Worm (Caenorhabditis elegans) whole organism, L2 larva: Measurements from ENCODE around the gene srj-37.

Experiments used
- ama-1 ChIP-seq: fragments of 150-350 bp; optimal IDR thresholded peaks from 2 replicates; lab custom pipeline; 2018; ENCODE audit warnings: inconsistent platforms
- egl-27 ChIP-seq: sonication (generic microtip); optimal IDR thresholded peaks from 3 replicates; lab custom pipeline; 2017; ENCODE audit warnings: missing biosample characterization, missing genetic modification reagents, missing genetic modification characterization
- mbf-1 ChIP-seq: sonication (generic microtip); optimal IDR thresholded peaks from 2 replicates; lab custom pipeline; 2017; ENCODE audit warnings: missing biosample characterization, missing genetic modification characterization
- nhr-129 ChIP-seq: fragments of 150-350 bp; optimal IDR thresholded peaks from 2 replicates; lab custom pipeline; 2014; ENCODE audit warnings: missing biosample characterization, missing genetic modification characterization
- nhr-237 ChIP-seq: fragments of 150-350 bp; optimal IDR thresholded peaks from 2 replicates; lab custom pipeline; 2014; ENCODE audit warnings: missing biosample characterization, missing genetic modification characterization
- unc-39 ChIP-seq: fragments of 150-350 bp; optimal IDR thresholded peaks from 2 replicates; lab custom pipeline; 2014; ENCODE audit warnings: missing biosample characterization, missing genetic modification characterization

DNA sequence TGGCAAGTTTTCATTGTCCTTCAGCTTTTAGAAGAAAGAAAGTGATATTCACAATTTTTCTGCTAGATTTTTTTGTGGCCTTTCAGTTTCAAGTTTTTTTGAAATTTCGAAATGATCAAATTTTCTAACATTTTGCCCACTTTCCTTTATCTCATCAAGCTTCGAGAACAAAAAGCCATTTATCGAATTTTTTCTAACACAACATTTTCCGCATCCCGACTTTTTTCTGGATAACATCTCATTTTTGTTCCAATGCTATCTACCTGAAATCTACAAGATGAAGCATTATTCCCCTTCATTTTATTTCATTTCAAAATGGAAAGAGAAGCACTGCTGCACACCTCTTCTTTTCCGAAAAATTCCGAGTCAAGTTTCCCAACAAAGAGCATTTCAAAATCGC is 45.5 kb upstream of the srj-37 start, which contains the start of gene ZK488.5:
- TF ChIP-seq ama-1 (lab: Kevin White, UChicago) = no peak
- no peak for TF ChIP-seq mbf-1 (tag; lab: Kevin White, UChicago)
- TF ChIP-seq nhr-129 = no peak
- no peak for TF ChIP-seq unc-39 (tag; lab: Kevin White, UChicago)
- TF ChIP-seq egl-27 (tag; lab: Kevin White, UChicago) = no peak
- no peak for TF ChIP-seq nhr-237
